Worm (Caenorhabditis elegans) whole organism, L4 larva: ENCODE data around the gene F54D5.3.
A peak's percentile ranks its signal among the peaks of the same experiment; 100 is the strongest.

ENCODE experiments used
- F10B5.3 ChIP-seq: sonication (generic microtip); optimal IDR thresholded peaks from 2 replicates; lab custom pipeline; 2016; ENCODE audit warnings: mild to moderate bottlenecking, missing genetic modification characterization, missing compliant biosample characterization
- F44E2.7 ChIP-seq: fragments of 200-800 bp; sonication (Bioruptor generic); IDR thresholded peaks from 2 replicates; pipeline ENCODE4 v2.1.2; 2022; ENCODE audit warnings: missing genetic modification characterization, missing compliant biosample characterization
- T26A8.4 ChIP-seq: fragments of 200-800 bp; sonication (Bioruptor generic); IDR thresholded peaks from 2 replicates; pipeline ENCODE4 v1.3.6; 2022; ENCODE audit warnings: missing genetic modification characterization, missing compliant biosample characterization
- Y105C5A.15 ChIP-seq: fragments of 200-800 bp; sonication (Bioruptor generic); IDR thresholded peaks from 2 replicates; pipeline ENCODE4 v1.3.6; 2022; ENCODE audit warnings: missing genetic modification characterization, missing compliant biosample characterization
- Y75B8A.6 ChIP-seq: fragments of 200-800 bp; sonication (Bioruptor generic); IDR thresholded peaks from 2 replicates; pipeline ENCODE4 v1.3.6; 2022; ENCODE audit warnings: missing genetic modification reagents, missing genetic modification characterization, missing compliant biosample characterization
- ZK337.2 ChIP-seq: fragments of 200-800 bp; sonication (Bioruptor generic); IDR thresholded peaks from 2 replicates; pipeline ENCODE4 v1.3.6; 2022; ENCODE audit warnings: missing genetic modification reagents, missing genetic modification characterization, missing compliant biosample characterization
- aha-1 ChIP-seq: fragments of 150-350 bp; peaks from one replicate; lab custom pipeline; 2014; ENCODE audit warnings: missing biosample characterization, missing genetic modification characterization
- arid-1 ChIP-seq: fragments of 200-800 bp; sonication (Bioruptor generic); conservative IDR thresholded peaks from 2 replicates; pipeline ENCODE4 v1.3.6; 2022; ENCODE audit warnings: missing genetic modification reagents, missing genetic modification characterization, missing compliant biosample characterization
- attf-4 ChIP-seq: sonication (generic microtip); optimal IDR thresholded peaks from 3 replicates; lab custom pipeline; 2017; ENCODE audit warnings: missing biosample characterization, missing genetic modification characterization
- ceh-44 ChIP-seq: fragments of 200-800 bp; sonication (Bioruptor generic); IDR thresholded peaks from 2 replicates; pipeline ENCODE4 v1.3.6; 2022; ENCODE audit warnings: missing genetic modification reagents, missing genetic modification characterization, missing compliant biosample characterization
- ceh-62 ChIP-seq: sonication (generic microtip); optimal IDR thresholded peaks from 2 replicates; lab custom pipeline; 2017; ENCODE audit warnings: missing biosample characterization, missing genetic modification characterization
- ceh-82 ChIP-seq: sonication (generic microtip); optimal IDR thresholded peaks from 2 replicates; lab custom pipeline; 2017; ENCODE audit warnings: missing biosample characterization, missing genetic modification characterization
- cey-2 ChIP-seq: sonication (generic microtip); optimal IDR thresholded peaks from 3 replicates; lab custom pipeline; 2017; ENCODE audit warnings: missing genetic modification characterization, mild to moderate bottlenecking, missing compliant biosample characterization, antibody characterized with exemption, borderline replicate concordance; ENCODE audit not compliant: insufficient read depth
- ctbp-1 ChIP-seq: fragments of 200-800 bp; sonication (Bioruptor generic); IDR thresholded peaks from 2 replicates; pipeline ENCODE4 v1.3.6; 2022; ENCODE audit warnings: missing genetic modification reagents, missing genetic modification characterization, missing compliant biosample characterization
- dmd-6 ChIP-seq: fragments of 200-800 bp; sonication (Bioruptor generic); IDR thresholded peaks from 2 replicates; pipeline ENCODE4 v1.3.6; 2022; ENCODE audit warnings: missing genetic modification reagents, missing genetic modification characterization, missing compliant biosample characterization
- dmd-9 ChIP-seq: fragments of 200-800 bp; sonication (Bioruptor generic); IDR thresholded peaks from 2 replicates; pipeline ENCODE4 v1.3.6; 2022; ENCODE audit warnings: missing genetic modification reagents, missing genetic modification characterization, missing compliant biosample characterization
- dve-1 ChIP-seq: sonication (generic microtip); optimal IDR thresholded peaks from 2 replicates; lab custom pipeline; 2017; ENCODE audit warnings: antibody characterized with exemption, mild to moderate bottlenecking, missing genetic modification characterization, missing compliant biosample characterization; ENCODE audit not compliant: insufficient read depth
- fkh-10 ChIP-seq: fragments of 150-350 bp; optimal IDR thresholded peaks from 2 replicates; lab custom pipeline; 2014; ENCODE audit warnings: missing biosample characterization, missing genetic modification reagents, missing genetic modification characterization
- lin-1 ChIP-seq: fragments of 200-800 bp; sonication (Bioruptor generic); IDR thresholded peaks from 2 replicates; pipeline ENCODE4 v1.3.6; 2022; ENCODE audit warnings: missing genetic modification reagents, missing genetic modification characterization, missing compliant biosample characterization
- lin-15B ChIP-seq: fragments of 150-350 bp; sonication (generic microtip); optimal IDR thresholded peaks from 3 replicates; lab custom pipeline; 2014; ENCODE audit warnings: missing biosample characterization, missing genetic modification characterization
- lin-38 ChIP-seq: fragments of 200-800 bp; sonication (Bioruptor generic); IDR thresholded peaks from 2 replicates; pipeline ENCODE4 v1.3.6; 2022; ENCODE audit warnings: missing genetic modification reagents, missing genetic modification characterization, missing compliant biosample characterization
- lir-3 ChIP-seq: sonication (generic microtip); optimal IDR thresholded peaks from 2 replicates; lab custom pipeline; 2016; ENCODE audit warnings: mild to moderate bottlenecking, missing genetic modification characterization, missing compliant biosample characterization
- madf-5 ChIP-seq, 2 experiments: fragments of 200-800 bp; sonication (Bioruptor generic); IDR thresholded peaks; 2 replicates each; pipeline ENCODE4 v1.3.6; 2022; ENCODE audit warnings: missing compliant biosample characterization in 2 of 2, missing genetic modification characterization in 2 of 2
- mdt-29 ChIP-seq: fragments of 200-800 bp; sonication (Bioruptor generic); IDR thresholded peaks from 2 replicates; pipeline ENCODE4 v1.3.6; 2022; ENCODE audit warnings: missing genetic modification reagents, missing genetic modification characterization, missing compliant biosample characterization
- mxl-3 ChIP-seq: fragments of 200-800 bp; sonication (Bioruptor generic); optimal IDR thresholded peaks from 2 replicates; lab custom pipeline; 2018; ENCODE audit warnings: mild to moderate bottlenecking, missing genetic modification characterization, missing compliant biosample characterization
- nhr-102 ChIP-seq: sonication (generic microtip); optimal IDR thresholded peaks from 2 replicates; lab custom pipeline; 2016; ENCODE audit warnings: mild to moderate bottlenecking, missing genetic modification characterization, moderate library complexity, missing compliant biosample characterization
- nhr-28 ChIP-seq: fragments of 150-350 bp; optimal IDR thresholded peaks from 2 replicates; lab custom pipeline; 2014; ENCODE audit warnings: missing biosample characterization, missing genetic modification characterization
- nhr-77 ChIP-seq: fragments of 150-350 bp; optimal IDR thresholded peaks from 2 replicates; lab custom pipeline; 2014; ENCODE audit warnings: missing biosample characterization, missing genetic modification characterization
- php-3 ChIP-seq: fragments of 200-800 bp; sonication (Bioruptor generic); IDR thresholded peaks from 2 replicates; pipeline ENCODE4 v1.3.6; 2022; ENCODE audit warnings: missing genetic modification reagents, missing genetic modification characterization, missing compliant biosample characterization
- rbr-2 ChIP-seq: sonication (generic microtip); optimal IDR thresholded peaks from 2 replicates; lab custom pipeline; 2016; ENCODE audit warnings: missing genotype, missing genetic modification characterization, missing compliant biosample characterization
- saeg-2 ChIP-seq: fragments of 200-800 bp; sonication (Bioruptor generic); IDR thresholded peaks from 2 replicates; pipeline ENCODE4 v1.3.6; 2022; ENCODE audit warnings: missing genetic modification reagents, missing genetic modification characterization, missing compliant biosample characterization
- sdz-12 ChIP-seq: fragments of 200-800 bp; sonication (Bioruptor generic); optimal IDR thresholded peaks from 2 replicates; lab custom pipeline; 2018; ENCODE audit warnings: mild to moderate bottlenecking, missing genetic modification characterization, missing compliant biosample characterization
- snpc-1.2 ChIP-seq: fragments of 200-800 bp; sonication (Bioruptor generic); IDR thresholded peaks from 2 replicates; pipeline ENCODE4 v1.3.6; 2022; ENCODE audit warnings: missing genetic modification reagents, missing genetic modification characterization, missing compliant biosample characterization
- spr-1 ChIP-seq: sonication (generic microtip); optimal IDR thresholded peaks from 2 replicates; lab custom pipeline; 2016; ENCODE audit warnings: mild to moderate bottlenecking, missing genetic modification characterization, missing compliant biosample characterization
- unc-130 ChIP-seq: sonication (generic microtip); optimal IDR thresholded peaks from 2 replicates; lab custom pipeline; 2016; ENCODE audit warnings: missing genetic modification reagents, missing genetic modification characterization, missing compliant biosample characterization
- unc-62 ChIP-seq, 3 experiments: fragments of 150-350 bp in 1 of 3; sonication (generic microtip); optimal IDR thresholded peaks in 2 of 3; peaks in 1 of 3; 1 replicate in 1 of 3; 2 replicates in 2 of 3; lab custom pipeline; 2014 to 2017; ENCODE audit warnings: missing biosample characterization in 3 of 3, missing genetic modification characterization in 3 of 3, missing genetic modification reagents in 3 of 3, missing genotype in 1 of 3
- zfp-3 ChIP-seq: fragments of 200-800 bp; sonication (Bioruptor generic); conservative IDR thresholded peaks from 2 replicates; pipeline ENCODE4 v1.3.6; 2022; ENCODE audit warnings: missing genetic modification reagents, missing genetic modification characterization, missing compliant biosample characterization
- zip-11 ChIP-seq: fragments of 200-800 bp; sonication (Bioruptor generic); IDR thresholded peaks from 2 replicates; pipeline ENCODE4 v1.3.6; 2022; ENCODE audit warnings: missing genetic modification characterization, missing compliant biosample characterization
- zip-2 ChIP-seq: fragments of 150-350 bp; optimal IDR thresholded peaks from 2 replicates; lab custom pipeline; 2014; ENCODE audit warnings: missing biosample characterization, missing genetic modification characterization

F54D5.3 gene

DNA sequence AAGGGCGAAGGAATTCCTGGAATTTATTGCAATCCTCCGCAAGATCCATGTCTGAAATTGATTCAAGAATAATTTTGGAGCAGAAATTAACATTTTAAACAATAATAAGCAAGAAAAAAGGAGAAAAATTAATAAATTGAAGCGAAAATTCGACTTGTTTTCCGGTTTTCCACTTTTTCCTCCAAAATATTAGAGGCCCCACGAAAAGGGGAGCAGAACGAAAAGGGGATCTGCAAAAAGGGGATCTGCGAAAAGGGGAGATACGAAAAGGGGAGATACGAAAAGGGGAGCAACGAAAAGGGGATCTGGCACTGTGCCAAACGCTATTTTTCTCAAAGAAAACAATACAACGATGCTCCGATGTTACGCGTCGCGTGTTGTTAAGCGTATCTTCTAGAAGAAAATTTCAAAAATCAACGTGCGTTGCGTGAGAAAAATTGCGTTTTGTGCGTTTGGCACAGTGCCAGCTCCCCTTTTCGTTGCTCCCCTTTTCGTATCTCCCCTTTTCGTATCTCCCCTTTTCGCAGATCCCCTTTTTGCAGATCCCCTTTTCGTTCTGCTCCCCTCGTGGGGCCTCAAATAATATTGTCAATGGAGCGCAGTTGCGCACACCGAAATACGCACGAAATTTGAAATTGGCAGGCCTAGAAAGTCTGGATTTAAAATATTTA is 37.0 kb upstream of the F54D5.3 start, which contains the start of gene Y62F5A.12 (continued):
- TF ChIP-seq dve-1 (tag; lab: Kevin White, UChicago) (peak; percentile 59), arid-1 (peak; percentile 93), lin-1 (GFP tag; lab: Robert Waterston, UW) (peak; percentile 85; the same call in 1 of the 2 replicates), lir-3 (tag; lab: Kevin White, UChicago) (peak; percentile 44), nhr-28 (peak; percentile 52), nhr-102 (tag; lab: Kevin White, UChicago) (peak; percentile 66), madf-5 (GFP tag; IDR thresholded peaks at IDR 0.05; lab: Robert Waterston, UW) (peak; percentile 91 to 97), mdt-29 (GFP tag; lab: Robert Waterston, UW) (peak; percentile 85), nhr-77 (tag; lab: Kevin White, UChicago) (peak; percentile 81), ctbp-1 (GFP tag; lab: Robert Waterston, UW) (peak; percentile 94), fkh-10 (peak; percentile 51), dmd-6 (peak; percentile 88), sdz-12 (GFP tag; lab: Kevin White, UChicago) (peak; percentile 60), snpc-1.2 (GFP tag; lab: Robert Waterston, UW) (peak; percentile 82), php-3 (peak; percentile 77), dmd-9 (peak; percentile 98), aha-1 (peak; percentile 99), rbr-2 (tag; lab: Kevin White, UChicago) (peak; percentile 89)

DNA sequence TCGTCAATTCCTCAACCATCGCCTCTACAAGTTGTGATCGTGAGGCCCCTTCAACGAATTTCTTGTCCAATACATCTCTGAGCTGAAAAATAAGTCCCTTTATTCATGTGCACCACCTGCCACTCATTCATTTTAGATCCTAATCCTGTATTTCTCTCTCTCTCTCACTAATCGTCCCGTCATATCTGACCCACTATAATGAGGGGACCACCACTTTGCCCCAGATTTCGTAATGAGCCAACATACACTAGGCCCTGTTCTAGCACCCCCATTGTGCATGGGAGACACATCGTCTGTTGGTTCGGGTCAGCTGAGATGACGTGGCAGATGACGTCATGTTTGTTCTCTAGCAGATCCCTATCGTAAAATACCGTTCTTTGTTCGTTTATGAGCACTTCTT is 36.2 kb upstream of the F54D5.3 start:
- peak in 1 of 2 experiments; percentile 26 for TF ChIP-seq unc-62 (GFP tag; optimal IDR thresholded peaks at IDR 0.05 in 1 of 2; lab: Kevin White, UChicago)
- no peak for TF ChIP-seq unc-62 (tag; optimal IDR thresholded peaks at IDR 0.05; lab: Kevin White, UChicago)
- TF ChIP-seq aha-1: peak; percentile 58
- TF ChIP-seq unc-130 (GFP tag; lab: Kevin White, UChicago): no peak
- TF ChIP-seq spr-1 (tag; lab: Kevin White, UChicago): no peak
- no peak for TF ChIP-seq snpc-1.2 (GFP tag; lab: Robert Waterston, UW)
- no peak for TF ChIP-seq ceh-62 (tag; lab: Kevin White, UChicago)
- no peak for TF ChIP-seq mxl-3
- TF ChIP-seq arid-1: no peak
- no peak for TF ChIP-seq ceh-82 (tag; lab: Kevin White, UChicago)
- no peak for TF ChIP-seq T26A8.4 (GFP tag; lab: Robert Waterston, UW)
- TF ChIP-seq cey-2 (tag; lab: Kevin White, UChicago): no peak
- no peak for TF ChIP-seq lin-38 (GFP tag; lab: Robert Waterston, UW)

DNA sequence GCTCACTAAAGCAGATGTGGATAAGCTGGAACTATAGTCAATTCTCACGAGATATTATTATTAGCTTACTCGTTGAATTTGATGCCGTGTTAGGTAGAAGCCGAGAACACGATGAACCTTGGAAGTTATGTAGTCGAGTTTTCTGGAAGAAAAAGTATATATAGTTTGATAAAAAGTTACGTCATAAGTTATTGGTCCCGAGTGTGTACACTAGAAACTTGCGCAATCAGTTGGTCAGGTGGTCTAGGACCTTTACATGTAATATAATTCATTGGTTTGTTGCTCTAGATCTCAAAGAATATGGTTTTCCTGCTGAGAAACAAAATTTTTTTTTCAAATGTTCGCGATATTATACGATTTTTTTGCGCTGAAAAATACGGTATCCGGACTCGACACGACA is 35.7 kb upstream of the F54D5.3 start:
- TF ChIP-seq zfp-3 (GFP tag; lab: Robert Waterston, UW) (no peak), attf-4 (tag; lab: Kevin White, UChicago) (no peak), unc-62 (GFP tag; optimal IDR thresholded peaks at IDR 0.05 in 1 of 2; lab: Kevin White, UChicago) (no peak), unc-62 (tag; optimal IDR thresholded peaks at IDR 0.05; lab: Kevin White, UChicago) (no peak), F10B5.3 (tag; lab: Kevin White, UChicago) (no peak), ZK337.2 (GFP tag; lab: Robert Waterston, UW) (no peak), ceh-44 (GFP tag; lab: Robert Waterston, UW) (no peak), lin-15B (tag; lab: Kevin White, UChicago) (no peak), ceh-82 (tag; lab: Kevin White, UChicago) (no peak), Y75B8A.6 (GFP tag; lab: Robert Waterston, UW) (no peak), zip-2 (no peak), F44E2.7 (GFP tag; lab: Robert Waterston, UW) (no peak), zip-11 (GFP tag; lab: Robert Waterston, UW) (no peak), Y105C5A.15 (GFP tag; lab: Robert Waterston, UW) (no peak), saeg-2 (GFP tag; lab: Robert Waterston, UW) (no peak)
